Fruit fly (Drosophila melanogaster) whole organism, embryonic: ENCODE results near the gene CG15522.

Experiments
- Bdp1 ChIP-seq: fragments of 200-800 bp; sonication (Bioruptor generic); optimal IDR thresholded peaks from 3 replicates; lab custom pipeline; 2016; ENCODE audit warnings: missing biosample characterization, missing genetic modification characterization
- C15 ChIP-seq: fragments of 200-800 bp; sonication (Bioruptor generic); IDR thresholded peaks from 3 replicates; pipeline ENCODE4 v1.3.6; 2022; ENCODE audit warnings: missing biosample characterization, missing genetic modification characterization
- CG11504 ChIP-seq: fragments of 200-800 bp; sonication (Bioruptor generic); optimal IDR thresholded peaks from 3 replicates; lab custom pipeline; 2019; ENCODE audit warnings: missing biosample characterization, mild to moderate bottlenecking, missing genetic modification characterization, moderate library complexity
- CG12104 ChIP-seq: fragments of 200-800 bp; sonication (Bioruptor generic); optimal IDR thresholded peaks from 3 replicates; lab custom pipeline; 2016; ENCODE audit warnings: missing biosample characterization, missing genetic modification characterization
- CG12219 ChIP-seq: fragments of 200-800 bp; sonication (Bioruptor generic); optimal IDR thresholded peaks from 3 replicates; lab custom pipeline; 2018; ENCODE audit warnings: missing biosample characterization, mild to moderate bottlenecking, missing genetic modification characterization
- CG12299 ChIP-seq: fragments of 200-800 bp; sonication (Bioruptor generic); optimal IDR thresholded peaks from 2 replicates; lab custom pipeline; 2018; ENCODE audit warnings: missing biosample characterization, mild to moderate bottlenecking, missing genetic modification characterization
- CG14860 ChIP-seq: fragments of 200-800 bp; sonication (Bioruptor generic); IDR thresholded peaks from 3 replicates; pipeline ENCODE4 v1.3.6; 2022; ENCODE audit warnings: missing biosample characterization, missing genetic modification characterization; ENCODE audit not compliant: partially characterized antibody
- CG15073 ChIP-seq: fragments of 200-800 bp; sonication (Bioruptor generic); optimal IDR thresholded peaks from 2 replicates; lab custom pipeline; 2016; ENCODE audit warnings: missing biosample characterization, missing genetic modification characterization
- CG1647 ChIP-seq: fragments of 200-800 bp; sonication (Bioruptor generic); optimal IDR thresholded peaks from 3 replicates; lab custom pipeline; 2016; ENCODE audit warnings: missing biosample characterization, missing genetic modification characterization
- CG16779 ChIP-seq: fragments of 200-800 bp; sonication (Bioruptor generic); IDR thresholded peaks from 2 replicates; pipeline ENCODE4 v1.3.6; 2022; ENCODE audit warnings: missing biosample characterization, missing genetic modification characterization
- CG32532 ChIP-seq: fragments of 200-800 bp; sonication (Bioruptor generic); IDR thresholded peaks from 2 replicates; pipeline ENCODE4 v1.3.6; 2022; ENCODE audit warnings: missing biosample characterization, missing genetic modification characterization
- CG6765 ChIP-seq: fragments of 200-800 bp; sonication (Bioruptor generic); optimal IDR thresholded peaks from 3 replicates; lab custom pipeline; 2017; ENCODE audit warnings: missing biosample characterization, mild to moderate bottlenecking, missing genetic modification characterization
- CG6854 ChIP-seq: fragments of 200-800 bp; sonication (Bioruptor generic); optimal IDR thresholded peaks from 3 replicates; lab custom pipeline; 2017; ENCODE audit warnings: missing biosample characterization, mild to moderate bottlenecking, missing genetic modification characterization
- CG7372 ChIP-seq: fragments of 200-800 bp; sonication (Bioruptor generic); IDR thresholded peaks from 2 replicates; pipeline ENCODE4 v1.3.6; 2022; ENCODE audit warnings: missing biosample characterization, missing genetic modification characterization
- Dek ChIP-seq: fragments of 200-800 bp; sonication (Bioruptor generic); optimal IDR thresholded peaks from 3 replicates; lab custom pipeline; 2019; ENCODE audit warnings: missing biosample characterization, mild to moderate bottlenecking, missing genetic modification characterization, moderate library complexity
- E2f1 ChIP-seq: fragments of 200-800 bp; sonication (Bioruptor generic); IDR thresholded peaks from 2 replicates; pipeline ENCODE4 v1.3.6; 2022; ENCODE audit warnings: missing biosample characterization, missing genetic modification characterization
- HLH54F ChIP-seq: fragments of 200-800 bp; sonication (Bioruptor generic); optimal IDR thresholded peaks from 3 replicates; lab custom pipeline; 2016; ENCODE audit warnings: missing biosample characterization, missing genetic modification characterization
- Kr ChIP-seq: fragments of 200-800 bp; sonication (Bioruptor generic); optimal IDR thresholded peaks from 2 replicates; lab custom pipeline; 2017; ENCODE audit warnings: missing biosample characterization, mild to moderate bottlenecking, missing genetic modification characterization
- MESR4 ChIP-seq: fragments of 200-800 bp; sonication (Bioruptor generic); optimal IDR thresholded peaks from 2 replicates; lab custom pipeline; 2018; ENCODE audit warnings: missing biosample characterization, mild to moderate bottlenecking, missing genetic modification characterization, moderate library complexity
- Neu2 ChIP-seq: fragments of 200-800 bp; sonication (Bioruptor generic); optimal IDR thresholded peaks from 3 replicates; lab custom pipeline; 2016; ENCODE audit warnings: missing biosample characterization, missing genetic modification characterization, borderline replicate concordance
- Nf-YA ChIP-seq: fragments of 200-800 bp; sonication (Bioruptor generic); IDR thresholded peaks from 2 replicates; pipeline ENCODE4 v1.3.6; 2022; ENCODE audit warnings: missing biosample characterization, missing genetic modification characterization
- Rx ChIP-seq: fragments of 200-800 bp; sonication (Bioruptor generic); IDR thresholded peaks from 2 replicates; pipeline ENCODE4 v1.3.6; 2022; ENCODE audit warnings: missing biosample characterization, missing genetic modification characterization
- Trl ChIP-seq, 3 experiments: fragments of >200 bp in 2 of 3; fragments of 200-800 bp in 1 of 3; sonication (Bioruptor generic) in 1 of 3; optimal IDR thresholded peaks; 2 replicates in 1 of 3; 3 replicates in 2 of 3; lab custom pipeline; 2016 to 2017; ENCODE audit warnings: missing biosample characterization in 1 of 3, missing genetic modification characterization in 1 of 3
- exex ChIP-seq: fragments of 200-800 bp; sonication (Bioruptor generic); optimal IDR thresholded peaks from 4 replicates; lab custom pipeline; 2018; ENCODE audit warnings: missing biosample characterization, mild to moderate bottlenecking, missing genetic modification characterization, moderate library complexity
- gfzf ChIP-seq: fragments of 200-800 bp; sonication (Bioruptor generic); optimal IDR thresholded peaks from 2 replicates; lab custom pipeline; 2016; ENCODE audit warnings: missing biosample characterization, mild to moderate bottlenecking, missing genetic modification characterization, moderate library complexity
- kah ChIP-seq: fragments of 200-800 bp; sonication (Bioruptor generic); optimal IDR thresholded peaks from 2 replicates; lab custom pipeline; 2018; ENCODE audit warnings: missing biosample characterization, mild to moderate bottlenecking, missing genetic modification characterization
- otp ChIP-seq: fragments of 200-800 bp; sonication (Bioruptor generic); IDR thresholded peaks from 3 replicates; pipeline ENCODE4, ENCODE4 v1.3.6; 2022; ENCODE audit warnings: missing biosample characterization, missing genetic modification characterization
- p53 ChIP-seq: fragments of 200-800 bp; sonication (Bioruptor generic); optimal IDR thresholded peaks from 2 replicates; lab custom pipeline; 2016; ENCODE audit warnings: missing biosample characterization, missing genetic modification characterization
- psq ChIP-seq: fragments of 200-800 bp; sonication (Bioruptor generic); optimal IDR thresholded peaks from 2 replicates; lab custom pipeline; 2017; ENCODE audit warnings: missing biosample characterization, missing genetic modification characterization
- slbo ChIP-seq: fragments of 200-800 bp; sonication (Bioruptor generic); IDR thresholded peaks from 2 replicates; pipeline ENCODE4 v1.3.6; 2022; ENCODE audit warnings: missing biosample characterization, missing genetic modification characterization
- sqz ChIP-seq: fragments of 200-800 bp; sonication (Bioruptor generic); optimal IDR thresholded peaks from 3 replicates; lab custom pipeline; 2018; ENCODE audit warnings: missing biosample characterization, mild to moderate bottlenecking, missing genetic modification characterization

Gene CG15522

dm6 chr3R:29907601-29908175, 19.4 kb upstream of the CG15522 start, which contains the start of gene CG31036 (continued):
- TF ChIP-seq E2f1 (GFP tag; lab: Robert Waterston, UW) (no peak), CG12104 (GFP tag; lab: Kevin White, UChicago) (no peak), Nf-YA (no peak), Bdp1 (GFP tag; lab: Kevin White, UChicago) (no peak), CG1647 (GFP tag; lab: Kevin White, UChicago) (no peak), psq (GFP tag; lab: Kevin White, UChicago) (no peak), CG16779 (GFP tag; lab: Robert Waterston, UW) (no peak), otp (GFP tag; lab: Robert Waterston, UW) (no peak), CG15073 (GFP tag; lab: Kevin White, UChicago) (no peak), CG7372 (GFP tag; lab: Robert Waterston, UW) (no peak), CG14860 (GFP tag; lab: Robert Waterston, UW) (no peak), Neu2 (GFP tag; lab: Kevin White, UChicago) (no peak), HLH54F (GFP tag; lab: Kevin White, UChicago) (no peak), CG32532 (GFP tag; lab: Robert Waterston, UW) (no peak), CG6765 (GFP tag; lab: Kevin White, UChicago) (no peak)

- TF ChIP-seq Trl (optimal IDR thresholded peaks at IDR 0.05; lab: Kevin White, UChicago): no peak
- TF ChIP-seq Trl (GFP tag; optimal IDR thresholded peaks at IDR 0.05; lab: Kevin White, UChicago): no peak
- peak; percentile 80 for TF ChIP-seq CG11504 (tag; lab: Kevin White, UChicago)
- no peak for TF ChIP-seq CG6854 (GFP tag; lab: Kevin White, UChicago)
- no peak for TF ChIP-seq Rx (GFP tag; lab: Robert Waterston, UW)
- no peak for TF ChIP-seq MESR4
Measured at dm6 chr3R:29914246-29914645, 12.8 kb upstream of the CG15522 start, which contains the start of gene Capa. TSS of gene Capa (minus strand) at chr3R:29914346.

DNA sequence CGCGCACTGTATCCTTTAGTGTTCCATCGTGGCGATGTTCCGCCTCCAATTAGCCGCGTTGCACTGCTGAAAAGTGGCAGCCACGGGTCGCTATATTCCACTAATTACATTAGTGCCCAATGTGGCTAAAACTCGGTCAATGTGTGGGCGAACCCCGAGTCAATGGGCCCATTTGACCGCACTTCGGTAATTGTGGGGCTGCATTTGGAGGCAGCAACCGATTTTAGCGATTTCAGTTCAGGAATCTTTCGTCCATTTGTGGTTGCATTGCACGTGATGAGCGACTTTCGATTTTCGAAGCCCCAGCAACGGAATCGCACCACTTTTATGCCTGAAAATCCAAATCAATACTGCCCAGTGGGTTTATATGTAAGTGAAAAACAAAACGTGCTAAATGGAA, 6.9 kb upstream of the CG15522 start, which contains the start of gene trp:
Gene trp (minus strand): TSS at position 101 of the 400 bp plus-strand sequence.
- TF ChIP-seq kah (GFP tag; lab: Kevin White, UChicago) (no peak), CG12219 (GFP tag; lab: Kevin White, UChicago) (no peak), sqz (GFP tag; lab: Kevin White, UChicago) (no peak), Dek (no peak), CG12299 (no peak), slbo (GFP tag; lab: Robert Waterston, UW) (no peak), p53 (no peak), Kr (GFP tag; lab: Kevin White, UChicago) (no peak), gfzf (GFP tag; lab: Kevin White, UChicago) (no peak)
- TF ChIP-seq, all 482 proteins: peak for 0

- TF ChIP-seq exex (tag; lab: Kevin White, UChicago): peak; percentile 45
Measured at dm6 chr3R:29921916-29922315, 5.1 kb upstream of the CG15522 start, which contains the start of gene Jon99Ciii. TSS of gene Jon99Ciii (plus strand) at chr3R:29922216.

- TF ChIP-seq C15 (GFP tag; lab: Robert Waterston, UW): peak; percentile 41; the same call in 1 of the 3 replicates
- TF ChIP-seq exex (tag; lab: Kevin White, UChicago): peak; percentile 28
- 0 out of 3 replicates have a peak, but pooled peaks have one; percentile 20 for TF ChIP-seq CG14860 (GFP tag; lab: Robert Waterston, UW)
Measured at dm6 chr3R:29924515-29924914, 2.5 kb upstream of the CG15522 start, which contains the start of gene Jon99Cii. TSS of gene Jon99Cii (minus strand) at chr3R:29924615.
